Fruit fly (Drosophila melanogaster) whole organism, embryonic: ENCODE results near the gene RAF2.
A peak's percentile ranks its signal among the peaks of the same experiment; 100 is the strongest.

Source experiments
- Adf1 ChIP-seq: fragments of 200-800 bp; sonication (Bioruptor generic); IDR thresholded peaks from 2 replicates; pipeline ENCODE4 v1.3.6; 2022; ENCODE audit warnings: missing biosample characterization, missing genetic modification characterization
- Asciz ChIP-seq: fragments of 200-800 bp; sonication (Bioruptor generic); optimal IDR thresholded peaks from 2 replicates; lab custom pipeline; 2017; ENCODE audit warnings: missing biosample characterization, mild to moderate bottlenecking, missing genetic modification characterization, missing genetic modification reagents
- Atf6 ChIP-seq: fragments of 200-800 bp; sonication (Bioruptor generic); IDR thresholded peaks from 2 replicates; pipeline ENCODE4 v1.3.6; 2022; ENCODE audit warnings: missing biosample characterization, missing genetic modification characterization
- Bteb2 ChIP-seq: fragments of 200-800 bp; sonication (Bioruptor generic); optimal IDR thresholded peaks from 2 replicates; lab custom pipeline; 2016; ENCODE audit warnings: missing biosample characterization, missing genetic modification characterization
- CG10321 ChIP-seq: fragments of 200-800 bp; sonication (Bioruptor generic); IDR thresholded peaks from 2 replicates; pipeline ENCODE4 v1.3.6; 2022; ENCODE audit warnings: missing biosample characterization, missing genetic modification characterization
- CG10543 ChIP-seq: fragments of 200-800 bp; sonication (Bioruptor generic); optimal IDR thresholded peaks from 3 replicates; lab custom pipeline; 2017; ENCODE audit warnings: missing biosample characterization, mild to moderate bottlenecking, missing genetic modification characterization, moderate library complexity
- CG10979 ChIP-seq: fragments of 200-800 bp; sonication (Bioruptor generic); optimal IDR thresholded peaks from 2 replicates; lab custom pipeline; 2018; ENCODE audit warnings: missing biosample characterization, mild to moderate bottlenecking, missing genetic modification characterization, moderate library complexity
- CG12391 ChIP-seq: fragments of 200-800 bp; sonication (Bioruptor generic); optimal IDR thresholded peaks from 3 replicates; lab custom pipeline; 2018; ENCODE audit warnings: missing biosample characterization, mild to moderate bottlenecking, missing genetic modification characterization, moderate library complexity
- CG13287 ChIP-seq: fragments of 200-800 bp; sonication (Bioruptor generic); IDR thresholded peaks from 2 replicates; pipeline ENCODE4 v1.3.6; 2022; ENCODE audit warnings: missing biosample characterization, missing genetic modification characterization; ENCODE audit not compliant: partially characterized antibody
- CG14441 ChIP-seq: fragments of 200-800 bp; sonication (Bioruptor generic); IDR thresholded peaks from 2 replicates; pipeline ENCODE4 v1.3.6; 2022; ENCODE audit warnings: missing biosample characterization, missing genetic modification characterization
- CG16813 ChIP-seq: fragments of 200-800 bp; sonication (Bioruptor generic); IDR thresholded peaks from 3 replicates; pipeline ENCODE4 v1.3.6; 2022; ENCODE audit warnings: missing biosample characterization, missing genetic modification characterization; ENCODE audit not compliant: partially characterized antibody
- CG17359 ChIP-seq: fragments of 200-800 bp; sonication (Bioruptor generic); optimal IDR thresholded peaks from 3 replicates; lab custom pipeline; 2018; ENCODE audit warnings: missing biosample characterization, mild to moderate bottlenecking, missing genetic modification characterization, moderate library complexity
- CG17361 ChIP-seq: fragments of 200-800 bp; sonication (Bioruptor generic); IDR thresholded peaks from 3 replicates; pipeline ENCODE4 v1.3.6; 2022; ENCODE audit warnings: missing biosample characterization, missing genetic modification characterization
- CG18262 ChIP-seq: fragments of 200-800 bp; optimal IDR thresholded peaks from 3 replicates; lab custom pipeline; 2019; ENCODE audit warnings: missing biosample characterization, mild to moderate bottlenecking, missing genetic modification characterization, moderate library complexity
- CG30020 ChIP-seq: fragments of 200-800 bp; optimal IDR thresholded peaks from 2 replicates; lab custom pipeline; 2019; ENCODE audit warnings: missing biosample characterization, mild to moderate bottlenecking, missing genetic modification characterization, moderate library complexity
- CG31388 ChIP-seq: fragments of 200-800 bp; sonication (Bioruptor generic); optimal IDR thresholded peaks from 2 replicates; lab custom pipeline; 2016; ENCODE audit warnings: missing biosample characterization, missing genetic modification characterization
- CG31441 ChIP-seq: fragments of 200-800 bp; sonication (Bioruptor generic); IDR thresholded peaks from 2 replicates; pipeline ENCODE4 v1.3.6; 2022; ENCODE audit warnings: missing biosample characterization, missing genetic modification characterization
- CG32772 ChIP-seq: fragments of 200-800 bp; sonication (Bioruptor generic); IDR thresholded peaks from 2 replicates; pipeline ENCODE4 v1.3.6; 2022; ENCODE audit warnings: missing biosample characterization, missing genetic modification characterization
- CG42726 ChIP-seq: fragments of 200-800 bp; sonication (Bioruptor generic); IDR thresholded peaks from 2 replicates; pipeline ENCODE4 v1.3.6; 2022; ENCODE audit warnings: missing biosample characterization, missing genetic modification characterization; ENCODE audit not compliant: partially characterized antibody
- CG7928 ChIP-seq: fragments of 200-800 bp; sonication (Bioruptor generic); optimal IDR thresholded peaks from 2 replicates; lab custom pipeline; 2017; ENCODE audit warnings: missing biosample characterization, mild to moderate bottlenecking, missing genetic modification characterization
- CG8290 ChIP-seq, 3 experiments: fragments of 200-800 bp; sonication (Bioruptor generic); optimal IDR thresholded peaks; 2 replicates each; lab custom pipeline; 2016 to 2019; ENCODE audit warnings: missing biosample characterization in 3 of 3, missing genetic modification characterization in 3 of 3, mild to moderate bottlenecking in 2 of 3, moderate library complexity in 1 of 3
- D19B ChIP-seq: fragments of 200-800 bp; sonication (Bioruptor generic); optimal IDR thresholded peaks from 2 replicates; lab custom pipeline; 2017; ENCODE audit warnings: missing biosample characterization, mild to moderate bottlenecking, missing genetic modification characterization
- E2f1 ChIP-seq: fragments of 200-800 bp; sonication (Bioruptor generic); IDR thresholded peaks from 2 replicates; pipeline ENCODE4 v1.3.6; 2022; ENCODE audit warnings: missing biosample characterization, missing genetic modification characterization
- ERR ChIP-seq: fragments of 200-800 bp; sonication (Bioruptor generic); optimal IDR thresholded peaks from 2 replicates; lab custom pipeline; 2016; ENCODE audit warnings: missing biosample characterization, missing genetic modification characterization
- HHEX ChIP-seq: fragments of 200-800 bp; sonication (Bioruptor generic); optimal IDR thresholded peaks from 3 replicates; lab custom pipeline; 2017; ENCODE audit warnings: missing biosample characterization, mild to moderate bottlenecking, missing genetic modification characterization, missing genetic modification reagents
- Hr39 ChIP-seq: fragments of >200 bp; optimal IDR thresholded peaks from 2 replicates; lab custom pipeline; 2017
- Hsf ChIP-seq: fragments of 200-800 bp; sonication (Bioruptor generic); optimal IDR thresholded peaks from 3 replicates; lab custom pipeline; 2016; ENCODE audit warnings: missing biosample characterization, missing genetic modification characterization
- MBD-R2 ChIP-seq: fragments of 200-800 bp; sonication (Bioruptor generic); IDR thresholded peaks from 2 replicates; pipeline ENCODE4 v1.3.6; 2022; ENCODE audit warnings: missing biosample characterization, missing genetic modification characterization
- MTF-1 ChIP-seq: fragments of 200-800 bp; sonication (Bioruptor generic); optimal IDR thresholded peaks from 2 replicates; lab custom pipeline; 2018; ENCODE audit warnings: missing biosample characterization, mild to moderate bottlenecking, missing genetic modification characterization, borderline replicate concordance
- Med ChIP-seq: fragments of 200-800 bp; sonication (Bioruptor generic); peaks from one replicate; lab custom pipeline; 2016; ENCODE audit warnings: missing biosample characterization, missing genetic modification characterization, mild to moderate bottlenecking, inconsistent platforms, moderate library complexity
- NFAT ChIP-seq: fragments of 200-800 bp; sonication (Bioruptor generic); IDR thresholded peaks from 2 replicates; pipeline ENCODE4 v1.3.6; 2022; ENCODE audit warnings: missing biosample characterization, missing genetic modification characterization
- Oli ChIP-seq: fragments of 200-800 bp; sonication (Bioruptor generic); optimal IDR thresholded peaks from 2 replicates; lab custom pipeline; 2018; ENCODE audit warnings: missing biosample characterization, mild to moderate bottlenecking, missing genetic modification characterization, moderate library complexity
- Ravus ChIP-seq: fragments of 200-800 bp; sonication (Bioruptor generic); IDR thresholded peaks from 2 replicates; pipeline ENCODE4 v1.3.6; 2022; ENCODE audit warnings: missing biosample characterization, missing genetic modification characterization
- Sin3A ChIP-seq: fragments of >200 bp; optimal IDR thresholded peaks from 2 replicates; lab custom pipeline; 2018
- br ChIP-seq: fragments of >200 bp; optimal IDR thresholded peaks from 2 replicates; lab custom pipeline; 2017
- cg ChIP-seq: fragments of 200-800 bp; sonication (Bioruptor generic); optimal IDR thresholded peaks from 3 replicates; lab custom pipeline; 2019; ENCODE audit warnings: missing biosample characterization, mild to moderate bottlenecking, missing genetic modification characterization, moderate library complexity
- ci ChIP-seq: fragments of 200-800 bp; sonication (Bioruptor generic); IDR thresholded peaks from 3 replicates; pipeline ENCODE4 v1.3.6; 2022; ENCODE audit warnings: missing biosample characterization, missing genetic modification characterization
- crc ChIP-seq: fragments of 200-800 bp; sonication (Bioruptor generic); optimal IDR thresholded peaks from 2 replicates; lab custom pipeline; 2016; ENCODE audit warnings: missing biosample characterization, missing genetic modification characterization
- fd3F ChIP-seq: fragments of 200-800 bp; sonication (Bioruptor generic); optimal IDR thresholded peaks from 2 replicates; lab custom pipeline; 2018; ENCODE audit warnings: missing biosample characterization, mild to moderate bottlenecking, missing genetic modification characterization, moderate library complexity
- h ChIP-seq: fragments of >200 bp; optimal IDR thresholded peaks from 2 replicates; lab custom pipeline; 2017
- lab ChIP-seq: fragments of 200-800 bp; sonication (Bioruptor generic); optimal IDR thresholded peaks from 3 replicates; lab custom pipeline; 2017; ENCODE audit warnings: missing biosample characterization, missing genetic modification characterization, mild to moderate bottlenecking, moderate library complexity, missing genetic modification reagents
- maf-S ChIP-seq: fragments of 200-800 bp; sonication (Bioruptor generic); optimal IDR thresholded peaks from 2 replicates; lab custom pipeline; 2016; ENCODE audit warnings: missing biosample characterization, missing genetic modification characterization
- nmo ChIP-seq: fragments of 200-800 bp; sonication (Bioruptor generic); optimal IDR thresholded peaks from 2 replicates; lab custom pipeline; 2018; ENCODE audit warnings: missing biosample characterization, mild to moderate bottlenecking, missing genetic modification characterization, moderate library complexity
- oc ChIP-seq: fragments of 200-800 bp; sonication (Bioruptor generic); optimal IDR thresholded peaks from 2 replicates; lab custom pipeline; 2018; ENCODE audit warnings: missing biosample characterization, mild to moderate bottlenecking, missing genetic modification characterization, moderate library complexity
- pan ChIP-seq, 4 experiments: fragments of >200 bp in 3 of 4; fragments of 200-800 bp in 1 of 4; sonication (Bioruptor generic) in 1 of 4; optimal IDR thresholded peaks in 3 of 4; IDR thresholded peaks in 1 of 4; 2 replicates each; pipeline versions ENCODE4 v1.3.6 to Lab custom; 2017 to 2022; ENCODE audit warnings: missing biosample characterization in 2 of 4, missing genetic modification characterization in 2 of 4, mixed read lengths in 1 of 4
- pb ChIP-seq: fragments of 200-800 bp; sonication (Bioruptor generic); optimal IDR thresholded peaks from 3 replicates; lab custom pipeline; 2016; ENCODE audit warnings: missing biosample characterization, missing genetic modification characterization
- phol ChIP-seq: fragments of 200-800 bp; sonication (Bioruptor generic); optimal IDR thresholded peaks from 3 replicates; lab custom pipeline; 2018; ENCODE audit warnings: missing biosample characterization, mild to moderate bottlenecking, missing genetic modification characterization, moderate library complexity
- slbo ChIP-seq: fragments of 200-800 bp; sonication (Bioruptor generic); IDR thresholded peaks from 2 replicates; pipeline ENCODE4 v1.3.6; 2022; ENCODE audit warnings: missing biosample characterization, missing genetic modification characterization
- slou ChIP-seq: fragments of 200-800 bp; sonication (Bioruptor generic); optimal IDR thresholded peaks from 3 replicates; lab custom pipeline; 2016; ENCODE audit warnings: missing biosample characterization, missing genetic modification characterization
- sqz ChIP-seq: fragments of 200-800 bp; sonication (Bioruptor generic); optimal IDR thresholded peaks from 3 replicates; lab custom pipeline; 2018; ENCODE audit warnings: missing biosample characterization, mild to moderate bottlenecking, missing genetic modification characterization
- stwl ChIP-seq: fragments of 200-800 bp; sonication (Bioruptor generic); optimal IDR thresholded peaks from 3 replicates; lab custom pipeline; 2018; ENCODE audit warnings: missing biosample characterization, mild to moderate bottlenecking, missing genetic modification characterization, moderate library complexity
- zen ChIP-seq: fragments of 200-800 bp; sonication (Bioruptor generic); optimal IDR thresholded peaks from 3 replicates; lab custom pipeline; 2018; ENCODE audit warnings: missing biosample characterization, mild to moderate bottlenecking, missing genetic modification characterization, moderate library complexity

Gene RAF2

dm6 chr3L:16392874-16393273, 6.7 kb downstream of the RAF2 start (continued):
- TF ChIP-seq pan (optimal IDR thresholded peaks at IDR 0.05; lab: Kevin White, UChicago) (no peak), pan (GFP tag; optimal IDR thresholded peaks at IDR 0.05 in 1 of 2, IDR thresholded peaks at IDR 0.05 in 1 of 2) (peak in 1 of 2 experiments; percentile 31), Ravus (GFP tag; lab: Robert Waterston, UW) (no peak), CG31441 (peak; percentile 43; the same call in 1 of the 2 replicates), slbo (GFP tag; lab: Robert Waterston, UW) (no peak), Sin3A (lab: Kevin White, UChicago) (no peak), D19B (no peak), CG14441 (GFP tag; lab: Robert Waterston, UW) (peak; percentile 27; the same call in 1 of the 2 replicates), lab (GFP tag; lab: Kevin White, UChicago) (no peak), Hsf (no peak), nmo (peak; percentile 32), HHEX (GFP tag; lab: Kevin White, UChicago) (no peak), E2f1 (GFP tag; lab: Robert Waterston, UW) (0 out of 2 replicates have a peak, but pooled peaks have one; percentile 12), Atf6 (GFP tag; lab: Robert Waterston, UW) (no peak), Asciz (no peak), CG32772 (GFP tag; lab: Robert Waterston, UW) (0 out of 2 replicates have a peak, but pooled peaks have one; percentile 29), MTF-1 (GFP tag; lab: Kevin White, UChicago) (no peak), CG18262 (tag; lab: Kevin White, UChicago) (peak; percentile 24), phol (tag; lab: Kevin White, UChicago) (peak; percentile 61), CG17361 (peak; percentile 61; the same call in 2 of the 3 replicates), NFAT (no peak), CG10979 (tag; lab: Kevin White, UChicago) (peak; percentile 37), pb (GFP tag; lab: Kevin White, UChicago) (no peak), CG42726 (GFP tag; lab: Robert Waterston, UW) (no peak), CG30020 (tag; lab: Kevin White, UChicago) (no peak), CG31388 (no peak), h (no peak), br (no peak), cg (GFP tag; lab: Kevin White, UChicago) (no peak), Oli (peak; percentile 3), fd3F (no peak), CG12391 (tag; lab: Kevin White, UChicago) (peak; percentile 3)
- TF ChIP-seq, all 482 proteins: peak for 48

- no peak for TF ChIP-seq ERR (GFP tag; lab: Kevin White, UChicago)
- peak; percentile 11 for TF ChIP-seq zen
- TF ChIP-seq ci (GFP tag; lab: Robert Waterston, UW), result peak; percentile 11; the same call in 1 of the 3 replicates
- TF ChIP-seq Med, result peak; percentile 41
- TF ChIP-seq CG17359 (tag; lab: Kevin White, UChicago), result no peak
- TF ChIP-seq CG16813 (GFP tag; lab: Robert Waterston, UW), result no peak
- no peak for TF ChIP-seq oc
- no peak for TF ChIP-seq sqz (GFP tag; lab: Kevin White, UChicago)
- no peak for TF ChIP-seq Adf1
- TF ChIP-seq CG13287 (GFP tag; lab: Robert Waterston, UW), result no peak
- no peak for TF ChIP-seq Bteb2 (GFP tag; lab: Kevin White, UChicago)
- no peak for TF ChIP-seq CG8290 (GFP tag; optimal IDR thresholded peaks at IDR 0.05; lab: Kevin White, UChicago)
- peak in 1 of 2 experiments; percentile 21 for TF ChIP-seq CG8290 (tag; optimal IDR thresholded peaks at IDR 0.05; lab: Kevin White, UChicago)
- TF ChIP-seq Hr39 (lab: Kevin White, UChicago), result no peak
- no peak for TF ChIP-seq crc
- TF ChIP-seq CG10321 (GFP tag; lab: Robert Waterston, UW), result peak; percentile 64; the same call in 1 of the 2 replicates
- no peak for TF ChIP-seq stwl (tag; lab: Kevin White, UChicago)
- no peak for TF ChIP-seq slou
- TF ChIP-seq maf-S (GFP tag; lab: Kevin White, UChicago), result no peak
- no peak for TF ChIP-seq CG7928 (GFP tag; lab: Kevin White, UChicago)
- no peak for TF ChIP-seq MBD-R2 (GFP tag; lab: Robert Waterston, UW)
- TF ChIP-seq CG10543 (GFP tag; lab: Kevin White, UChicago), result no peak
These were observed 7.6 kb downstream of the RAF2 start for dm6 chr3L:16393700-16394099.
